Worm (Caenorhabditis elegans): ENCODE data around the gene T03G11.10.

ce11 chrX:5210524-5210923 is 39.5 kb upstream of the T03G11.10 start:
- no peak for TF ChIP-seq nhr-6 (tag; optimal IDR thresholded peaks at IDR 0.05)
- no peak for TF ChIP-seq ztf-11 (tag; optimal IDR thresholded peaks at IDR 0.05)

Measured in whole organism, L2 larva.